Fruit fly (Drosophila melanogaster) whole organism, embryonic: ENCODE results near the gene swa.

Experiments
- Aef1 ChIP-seq: fragments of 200-800 bp; sonication (Bioruptor generic); IDR thresholded peaks from 3 replicates; pipeline ENCODE4 v1.3.6; 2022; ENCODE audit warnings: missing biosample characterization, missing genetic modification characterization
- Antp ChIP-seq: fragments of 200-800 bp; sonication (Bioruptor generic); optimal IDR thresholded peaks from 3 replicates; lab custom pipeline; 2016; ENCODE audit warnings: missing biosample characterization, missing genetic modification characterization
- CG10565 ChIP-seq: fragments of 200-800 bp; sonication (Bioruptor generic); optimal IDR thresholded peaks from 3 replicates; lab custom pipeline; 2016; ENCODE audit warnings: missing biosample characterization, mild to moderate bottlenecking, missing genetic modification characterization
- CG10959 ChIP-seq: fragments of 200-800 bp; sonication (Bioruptor generic); IDR thresholded peaks from 2 replicates; pipeline ENCODE4 v1.3.6; 2022; ENCODE audit warnings: missing biosample characterization, missing genetic modification characterization
- CG11504 ChIP-seq: fragments of 200-800 bp; sonication (Bioruptor generic); optimal IDR thresholded peaks from 3 replicates; lab custom pipeline; 2019; ENCODE audit warnings: missing biosample characterization, mild to moderate bottlenecking, missing genetic modification characterization, moderate library complexity
- CG12071 ChIP-seq: fragments of 200-800 bp; sonication (Bioruptor generic); optimal IDR thresholded peaks from 3 replicates; lab custom pipeline; 2018; ENCODE audit warnings: missing biosample characterization, mild to moderate bottlenecking, missing genetic modification characterization
- CG12219 ChIP-seq: fragments of 200-800 bp; sonication (Bioruptor generic); optimal IDR thresholded peaks from 3 replicates; lab custom pipeline; 2018; ENCODE audit warnings: missing biosample characterization, mild to moderate bottlenecking, missing genetic modification characterization
- CG14050 ChIP-seq: fragments of 200-800 bp; sonication (Bioruptor generic); IDR thresholded peaks from 3 replicates; pipeline ENCODE4 v1.3.6; 2022; ENCODE audit warnings: missing biosample characterization, missing genetic modification characterization
- CG17568 ChIP-seq: fragments of 200-800 bp; sonication (Bioruptor generic); optimal IDR thresholded peaks from 2 replicates; lab custom pipeline; 2018; ENCODE audit warnings: missing biosample characterization, mild to moderate bottlenecking, missing genetic modification characterization, moderate library complexity
- CG18599 ChIP-seq: fragments of 200-800 bp; sonication (Bioruptor generic); optimal IDR thresholded peaks from 3 replicates; lab custom pipeline; 2017; ENCODE audit warnings: missing biosample characterization, missing genetic modification characterization, mild to moderate bottlenecking, moderate library complexity, missing genetic modification reagents
- CG3065 ChIP-seq: fragments of 200-800 bp; sonication (Bioruptor generic); optimal IDR thresholded peaks from 2 replicates; lab custom pipeline; 2016; ENCODE audit warnings: missing biosample characterization, missing genetic modification characterization
- CG32532 ChIP-seq: fragments of 200-800 bp; sonication (Bioruptor generic); IDR thresholded peaks from 2 replicates; pipeline ENCODE4 v1.3.6; 2022; ENCODE audit warnings: missing biosample characterization, missing genetic modification characterization
- CG3407 ChIP-seq: fragments of 200-800 bp; sonication (Bioruptor generic); optimal IDR thresholded peaks from 2 replicates; lab custom pipeline; 2018; ENCODE audit warnings: missing biosample characterization, mild to moderate bottlenecking, missing genetic modification characterization
- CG3726 ChIP-seq: fragments of 200-800 bp; sonication (Bioruptor generic); IDR thresholded peaks from 3 replicates; pipeline ENCODE4, ENCODE4 v1.3.6; 2022; ENCODE audit warnings: missing biosample characterization, missing genetic modification characterization
- CG3838 ChIP-seq: fragments of 200-800 bp; sonication (Bioruptor generic); optimal IDR thresholded peaks from 3 replicates; lab custom pipeline; 2016; ENCODE audit warnings: missing biosample characterization, missing genetic modification characterization
- CG3995 ChIP-seq: fragments of 200-800 bp; sonication (Bioruptor generic); optimal IDR thresholded peaks from 3 replicates; lab custom pipeline; 2016; ENCODE audit warnings: missing biosample characterization, missing genetic modification characterization
- CG9727 ChIP-seq: fragments of 200-800 bp; sonication (Bioruptor generic); optimal IDR thresholded peaks from 3 replicates; lab custom pipeline; 2017; ENCODE audit warnings: missing biosample characterization, mild to moderate bottlenecking, missing genetic modification characterization
- Deaf1 ChIP-seq: fragments of 200-800 bp; optimal IDR thresholded peaks from 3 replicates; lab custom pipeline; 2019; ENCODE audit warnings: missing biosample characterization, mild to moderate bottlenecking, missing genetic modification characterization, moderate library complexity
- Dref ChIP-seq: fragments of 200-800 bp; sonication (Bioruptor generic); IDR thresholded peaks from 2 replicates; pipeline ENCODE4 v1.3.6; 2022; ENCODE audit warnings: missing biosample characterization, missing genetic modification characterization
- Gsc ChIP-seq: fragments of 200-800 bp; sonication (Bioruptor generic); IDR thresholded peaks from 2 replicates; pipeline ENCODE4 v1.3.6; 2022; ENCODE audit warnings: missing biosample characterization, missing genetic modification characterization
- HLH54F ChIP-seq: fragments of 200-800 bp; sonication (Bioruptor generic); optimal IDR thresholded peaks from 3 replicates; lab custom pipeline; 2016; ENCODE audit warnings: missing biosample characterization, missing genetic modification characterization
- HmgD ChIP-seq: fragments of 200-800 bp; sonication (Bioruptor generic); optimal IDR thresholded peaks from 3 replicates; lab custom pipeline; 2016; ENCODE audit warnings: missing biosample characterization, missing genetic modification characterization
- Kr ChIP-seq: fragments of 200-800 bp; sonication (Bioruptor generic); optimal IDR thresholded peaks from 2 replicates; lab custom pipeline; 2017; ENCODE audit warnings: missing biosample characterization, mild to moderate bottlenecking, missing genetic modification characterization
- MESR4 ChIP-seq: fragments of 200-800 bp; sonication (Bioruptor generic); optimal IDR thresholded peaks from 2 replicates; lab custom pipeline; 2018; ENCODE audit warnings: missing biosample characterization, mild to moderate bottlenecking, missing genetic modification characterization, moderate library complexity
- Myb ChIP-seq: fragments of 200-800 bp; sonication (Bioruptor generic); optimal IDR thresholded peaks from 2 replicates; lab custom pipeline; 2016; ENCODE audit warnings: missing biosample characterization, missing genetic modification characterization
- Nf-YA ChIP-seq: fragments of 200-800 bp; sonication (Bioruptor generic); IDR thresholded peaks from 2 replicates; pipeline ENCODE4 v1.3.6; 2022; ENCODE audit warnings: missing biosample characterization, missing genetic modification characterization
- Oli ChIP-seq: fragments of 200-800 bp; sonication (Bioruptor generic); optimal IDR thresholded peaks from 2 replicates; lab custom pipeline; 2018; ENCODE audit warnings: missing biosample characterization, mild to moderate bottlenecking, missing genetic modification characterization, moderate library complexity
- Scr ChIP-seq: fragments of 200-800 bp; sonication (Bioruptor generic); IDR thresholded peaks from 2 replicates; pipeline ENCODE4 v1.3.6; 2022; ENCODE audit warnings: missing biosample characterization, missing genetic modification characterization; ENCODE audit not compliant: partially characterized antibody
- Sry-δ ChIP-seq: fragments of 200-800 bp; sonication (Bioruptor generic); optimal IDR thresholded peaks from 2 replicates; lab custom pipeline; 2016; ENCODE audit warnings: missing biosample characterization, missing genetic modification characterization
- YL-1 ChIP-seq: fragments of 200-800 bp; sonication (Bioruptor generic); optimal IDR thresholded peaks from 3 replicates; lab custom pipeline; 2017; ENCODE audit warnings: missing biosample characterization, mild to moderate bottlenecking, missing genetic modification characterization
- ato ChIP-seq: fragments of 200-800 bp; sonication (Bioruptor generic); IDR thresholded peaks from 2 replicates; pipeline ENCODE4 v1.3.6; 2022; ENCODE audit warnings: missing biosample characterization, missing genetic modification characterization; ENCODE audit not compliant: partially characterized antibody
- bab2 ChIP-seq: fragments of 200-800 bp; sonication (Bioruptor generic); optimal IDR thresholded peaks from 2 replicates; lab custom pipeline; 2016; ENCODE audit warnings: missing biosample characterization, missing genetic modification characterization
- dati ChIP-seq: fragments of 200-800 bp; sonication (Bioruptor generic); IDR thresholded peaks from 2 replicates; pipeline ENCODE4 v1.3.6; 2022; ENCODE audit warnings: missing biosample characterization, missing genetic modification characterization
- dimm ChIP-seq: fragments of 200-800 bp; sonication (Bioruptor generic); IDR thresholded peaks from 2 replicates; pipeline ENCODE4 v1.3.6; 2022; ENCODE audit warnings: missing biosample characterization, missing genetic modification characterization
- disco-r ChIP-seq: fragments of 200-800 bp; sonication (Bioruptor generic); optimal IDR thresholded peaks from 2 replicates; lab custom pipeline; 2016; ENCODE audit warnings: missing biosample characterization, missing genetic modification characterization
- dm ChIP-seq: fragments of 200-800 bp; sonication (Bioruptor generic); optimal IDR thresholded peaks from 3 replicates; lab custom pipeline; 2016; ENCODE audit warnings: missing biosample characterization, missing genetic modification characterization
- emc ChIP-seq: fragments of 200-800 bp; sonication (Bioruptor generic); optimal IDR thresholded peaks from 2 replicates; lab custom pipeline; 2016; ENCODE audit warnings: missing biosample characterization, missing genetic modification characterization
- esg ChIP-seq: fragments of 200-800 bp; sonication (Bioruptor generic); conservative IDR thresholded peaks from 2 replicates; pipeline ENCODE4 v1.3.6; 2022; ENCODE audit warnings: missing biosample characterization, missing genetic modification characterization
- gcm2 ChIP-seq: fragments of 200-800 bp; sonication (Bioruptor generic); optimal IDR thresholded peaks from 2 replicates; lab custom pipeline; 2016; ENCODE audit warnings: missing biosample characterization, missing genetic modification characterization
- hb ChIP-seq: fragments of 200-800 bp; sonication (Bioruptor generic); IDR thresholded peaks from 3 replicates; pipeline ENCODE4 v1.3.6; 2022; ENCODE audit warnings: missing biosample characterization, missing genetic modification characterization; ENCODE audit not compliant: partially characterized antibody
- hbn ChIP-seq: fragments of 200-800 bp; sonication (Bioruptor generic); IDR thresholded peaks from 2 replicates; pipeline ENCODE4 v1.3.6; 2022; ENCODE audit warnings: missing biosample characterization, missing genetic modification characterization; ENCODE audit not compliant: partially characterized antibody
- knrl ChIP-seq: fragments of 200-800 bp; sonication (Bioruptor generic); IDR thresholded peaks from 3 replicates; pipeline ENCODE4 v1.3.6; 2022; ENCODE audit warnings: missing biosample characterization, missing genetic modification characterization; ENCODE audit not compliant: partially characterized antibody
- lbe ChIP-seq: fragments of 200-800 bp; sonication (Bioruptor generic); optimal IDR thresholded peaks from 2 replicates; lab custom pipeline; 2016; ENCODE audit warnings: missing biosample characterization, mild to moderate bottlenecking, missing genetic modification characterization
- luna ChIP-seq: fragments of 200-800 bp; sonication (Bioruptor generic); optimal IDR thresholded peaks from 2 replicates; lab custom pipeline; 2016; ENCODE audit warnings: missing biosample characterization, missing genetic modification characterization
- phol ChIP-seq: fragments of 200-800 bp; sonication (Bioruptor generic); optimal IDR thresholded peaks from 3 replicates; lab custom pipeline; 2018; ENCODE audit warnings: missing biosample characterization, mild to moderate bottlenecking, missing genetic modification characterization, moderate library complexity
- psq ChIP-seq: fragments of 200-800 bp; sonication (Bioruptor generic); optimal IDR thresholded peaks from 2 replicates; lab custom pipeline; 2017; ENCODE audit warnings: missing biosample characterization, missing genetic modification characterization
- pzg ChIP-seq: fragments of 200-800 bp; sonication (Bioruptor generic); optimal IDR thresholded peaks from 3 replicates; lab custom pipeline; 2018; ENCODE audit warnings: missing biosample characterization, mild to moderate bottlenecking, missing genetic modification characterization, moderate library complexity
- repo ChIP-seq: fragments of 200-800 bp; sonication (Bioruptor generic); optimal IDR thresholded peaks from 2 replicates; lab custom pipeline; 2016; ENCODE audit warnings: missing biosample characterization, missing genetic modification characterization
- scrt ChIP-seq: fragments of 200-800 bp; sonication (Bioruptor generic); optimal IDR thresholded peaks from 2 replicates; lab custom pipeline; 2018; ENCODE audit warnings: missing biosample characterization, mild to moderate bottlenecking, missing genetic modification characterization, moderate library complexity
- sens ChIP-seq: fragments of 200-800 bp; sonication (Bioruptor generic); peaks from one replicate; lab custom pipeline; 2016; ENCODE audit warnings: missing biosample characterization, missing genetic modification characterization
- zf30C ChIP-seq: fragments of 200-800 bp; sonication (Bioruptor generic); optimal IDR thresholded peaks from 3 replicates; lab custom pipeline; 2018; ENCODE audit warnings: missing biosample characterization, mild to moderate bottlenecking, missing genetic modification characterization

swa gene

dm6 chrX:6365632-6366356, at the start of gene swa, which contains the start of gene Marf:
swa (minus strand) TSS chrX:6365708.
Marf (plus strand) TSS chrX:6365949.
- no peak for TF ChIP-seq luna
- peak; percentile 70 for TF ChIP-seq MESR4 (GFP tag; lab: Kevin White, UChicago)
- peak; percentile 52 for TF ChIP-seq phol (tag; lab: Kevin White, UChicago)
- no peak for TF ChIP-seq CG3726 (GFP tag; lab: Robert Waterston, UW)
- no peak for TF ChIP-seq zf30C (GFP tag; lab: Kevin White, UChicago)
- no peak for TF ChIP-seq Aef1 (GFP tag; lab: Robert Waterston, UW)
- no peak for TF ChIP-seq CG3407
- TF ChIP-seq sens (GFP tag; lab: Kevin White, UChicago): no peak
- peak; percentile 30 for TF ChIP-seq hbn (GFP tag; lab: Robert Waterston, UW)
- TF ChIP-seq Nf-YA (GFP tag; lab: Robert Waterston, UW): no peak
- TF ChIP-seq Myb (GFP tag; lab: Kevin White, UChicago): peak; percentile 78
- TF ChIP-seq CG12219 (GFP tag; lab: Kevin White, UChicago): no peak
- no peak for TF ChIP-seq psq
- no peak for TF ChIP-seq hb
- TF ChIP-seq ato: no peak
- no peak for TF ChIP-seq bab2
- no peak for TF ChIP-seq Deaf1 (tag; lab: Kevin White, UChicago)
- no peak for TF ChIP-seq CG17568 (GFP tag; lab: Kevin White, UChicago)
- TF ChIP-seq HmgD: no peak
- TF ChIP-seq lbe (GFP tag; lab: Kevin White, UChicago): no peak
- TF ChIP-seq Dref (GFP tag; lab: Robert Waterston, UW): 0 out of 2 replicates have a peak, but pooled peaks have one; percentile 34
- no peak for TF ChIP-seq CG12071 (GFP tag; lab: Kevin White, UChicago)
- TF ChIP-seq disco-r: no peak
- no peak for TF ChIP-seq Kr (GFP tag; lab: Kevin White, UChicago)
- no peak for TF ChIP-seq repo
- TF ChIP-seq CG3838 (GFP tag; lab: Kevin White, UChicago): no peak
- no peak for TF ChIP-seq Sry-δ (GFP tag; lab: Kevin White, UChicago)
- no peak for TF ChIP-seq CG18599 (GFP tag; lab: Kevin White, UChicago)
- no peak for TF ChIP-seq CG10959
- peak; percentile 60 for TF ChIP-seq YL-1 (GFP tag; lab: Kevin White, UChicago)
- TF ChIP-seq scrt (GFP tag; lab: Kevin White, UChicago): no peak
- no peak for TF ChIP-seq dimm
- no peak for TF ChIP-seq dm (GFP tag; lab: Kevin White, UChicago)
- TF ChIP-seq Oli (tag; lab: Kevin White, UChicago): no peak
- TF ChIP-seq esg (GFP tag; lab: Robert Waterston, UW): no peak
- TF ChIP-seq Antp (GFP tag; lab: Kevin White, UChicago): no peak
- TF ChIP-seq Gsc: no peak
- TF ChIP-seq CG14050 (GFP tag; lab: Robert Waterston, UW): no peak
- TF ChIP-seq knrl: peak; percentile 22; the same call in 1 of the 3 replicates
- TF ChIP-seq CG3065 (GFP tag; lab: Kevin White, UChicago): no peak
- no peak for TF ChIP-seq gcm2 (GFP tag; lab: Kevin White, UChicago)
- no peak for TF ChIP-seq Scr (GFP tag; lab: Robert Waterston, UW)
- no peak for TF ChIP-seq CG32532 (GFP tag; lab: Robert Waterston, UW)
- TF ChIP-seq CG10565 (GFP tag; lab: Kevin White, UChicago): no peak
- no peak for TF ChIP-seq emc
- no peak for TF ChIP-seq HLH54F
- TF ChIP-seq CG9727 (GFP tag; lab: Kevin White, UChicago): no peak
- TF ChIP-seq pzg (GFP tag; lab: Kevin White, UChicago): peak; percentile 64
- TF ChIP-seq CG11504 (tag; lab: Kevin White, UChicago): no peak
- no peak for TF ChIP-seq CG3995 (GFP tag; lab: Kevin White, UChicago)
- no peak for TF ChIP-seq dati
